Fruit fly (Drosophila melanogaster): Measurements from ENCODE around the gene Cyp9f3.

The Cyp9f3 gene

DNA sequence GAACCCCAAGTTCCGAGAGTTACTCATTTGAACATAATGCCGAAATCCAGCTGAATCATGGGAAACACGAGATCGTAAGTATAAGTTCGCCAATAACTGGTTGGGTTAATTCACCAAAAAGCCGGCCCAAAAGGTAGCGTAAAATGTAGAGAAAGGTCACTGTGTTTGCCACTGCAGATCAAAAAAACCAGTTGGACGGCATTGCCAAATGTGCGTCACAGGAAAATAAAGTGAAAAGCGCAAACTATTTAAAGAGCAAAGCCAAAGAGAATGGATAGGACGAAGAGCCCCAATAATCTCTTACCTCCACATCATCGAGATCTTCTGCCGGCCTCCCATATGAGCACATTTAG, 28.1 kb downstream of the Cyp9f3 start (continued):
- TF ChIP-seq CG6765 (GFP tag; optimal IDR thresholded peaks at IDR 0.05) (no peak), CG12769 (tag; optimal IDR thresholded peaks at IDR 0.05) (peak; percentile 64), klu (GFP tag; IDR thresholded peaks at IDR 0.05) (no peak), HLH4C (GFP tag; IDR thresholded peaks at IDR 0.05; ENCODE audit: partially characterized antibody) (no peak), chinmo (GFP tag; IDR thresholded peaks at IDR 0.05; ENCODE audit: partially characterized antibody) (0 out of 4 replicates have a peak, but pooled peaks have one; percentile 68), fd3F (GFP tag; optimal IDR thresholded peaks at IDR 0.05) (no peak), btn (GFP tag; optimal IDR thresholded peaks at IDR 0.05) (no peak), CG2678 (tag; optimal IDR thresholded peaks at IDR 0.05) (no peak), CG15696 (tag; optimal IDR thresholded peaks at IDR 0.05) (no peak), CG1233 (GFP tag; optimal IDR thresholded peaks at IDR 0.05) (no peak), zfh1 (GFP tag; IDR thresholded peaks at IDR 0.05) (no peak), scrt (GFP tag; optimal IDR thresholded peaks at IDR 0.05) (no peak), ci (GFP tag; IDR thresholded peaks at IDR 0.05) (no peak), CG2199 (GFP tag; IDR thresholded peaks at IDR 0.05) (no peak), CG2202 (tag; optimal IDR thresholded peaks at IDR 0.05) (no peak), gcm (GFP tag; optimal IDR thresholded peaks at IDR 0.05) (no peak), MESR4 (GFP tag; optimal IDR thresholded peaks at IDR 0.05) (no peak), dysf (GFP tag; IDR thresholded peaks at IDR 0.05) (no peak), lmd (GFP tag; IDR thresholded peaks at IDR 0.05) (no peak), CG9932 (GFP tag; IDR thresholded peaks at IDR 0.05) (no peak), corto (GFP tag; optimal IDR thresholded peaks at IDR 0.05) (peak; percentile 66), zfh2 (GFP tag; optimal IDR thresholded peaks at IDR 0.05) (no peak), fd96Cb (tag; optimal IDR thresholded peaks at IDR 0.05) (no peak), CG3163 (GFP tag; optimal IDR thresholded peaks at IDR 0.05) (peak; percentile 94), CG14710 (tag; optimal IDR thresholded peaks at IDR 0.05) (no peak), luna (GFP tag; optimal IDR thresholded peaks at IDR 0.05) (no peak), CG6854 (GFP tag; optimal IDR thresholded peaks at IDR 0.05) (no peak), CG13894 (tag; optimal IDR thresholded peaks at IDR 0.05) (peak; percentile 97), Dref (GFP tag; IDR thresholded peaks at IDR 0.05) (no peak), tgo (GFP tag; IDR thresholded peaks at IDR 0.05) (no peak), Hr78 (GFP tag; optimal IDR thresholded peaks at IDR 0.05) (peak in 1 of 2 experiments; percentile 61), mam (GFP tag; optimal IDR thresholded peaks at IDR 0.05) (no peak), Ravus (GFP tag; IDR thresholded peaks at IDR 0.05) (no peak), cad (GFP tag; optimal IDR thresholded peaks at IDR 0.05) (no peak), Adf1 (GFP tag; IDR thresholded peaks at IDR 0.05) (no peak), abd-A (tag; optimal IDR thresholded peaks at IDR 0.05) (no peak), CG10654 (GFP tag; optimal IDR thresholded peaks at IDR 0.05) (no peak), sd (tag; optimal IDR thresholded peaks at IDR 0.05) (peak; percentile 92), CHES-1-like (GFP tag; optimal IDR thresholded peaks at IDR 0.05) (no peak), hbn (GFP tag; IDR thresholded peaks at IDR 0.05; ENCODE audit: partially characterized antibody) (no peak), CG10543 (GFP tag; optimal IDR thresholded peaks at IDR 0.05) (peak; percentile 36), CG11247 (GFP tag; IDR thresholded peaks at IDR 0.05) (no peak), CG9437 (GFP tag; optimal IDR thresholded peaks at IDR 0.05) (no peak)

Data from whole organism, embryonic.